Worm (Caenorhabditis elegans) whole organism, L1 larva: ENCODE measurements around the gene ndx-3.

ENCODE experiments used
- C04F5.9 ChIP-seq: sonication (generic microtip); optimal IDR thresholded peaks from 2 replicates; lab custom pipeline; 2016; ENCODE audit warnings: missing genetic modification characterization, missing compliant biosample characterization
- C16A3.4 ChIP-seq: fragments of 150-350 bp; optimal IDR thresholded peaks from 2 replicates; lab custom pipeline; 2014; ENCODE audit warnings: missing biosample characterization, missing genetic modification characterization
- F16B12.6 ChIP-seq: fragments of 150-350 bp; optimal IDR thresholded peaks from 2 replicates; lab custom pipeline; 2014; ENCODE audit warnings: missing biosample characterization, missing genetic modification characterization
- aly-2 ChIP-seq: fragments of 150-350 bp; optimal IDR thresholded peaks from 2 replicates; lab custom pipeline; 2014; ENCODE audit warnings: missing biosample characterization, missing genetic modification characterization
- ama-1 ChIP-seq: fragments of 150-350 bp; optimal IDR thresholded peaks from 2 replicates; lab custom pipeline; 2014
- blmp-1 ChIP-seq: fragments of 150-350 bp; optimal IDR thresholded peaks from 2 replicates; lab custom pipeline; 2014; ENCODE audit warnings: missing biosample characterization, missing genetic modification characterization
- ceh-8 ChIP-seq: fragments of 200-800 bp; sonication (Bioruptor generic); optimal IDR thresholded peaks from 2 replicates; lab custom pipeline; 2018; ENCODE audit warnings: mild to moderate bottlenecking, missing genetic modification characterization, moderate library complexity, missing compliant biosample characterization
- ceh-88 ChIP-seq: fragments of 200-800 bp; sonication (Bioruptor generic); IDR thresholded peaks from 2 replicates; pipeline ENCODE4 v1.3.6; 2022; ENCODE audit warnings: missing genetic modification characterization, missing compliant biosample characterization
- ces-1 ChIP-seq: fragments of 150-350 bp; optimal IDR thresholded peaks from 2 replicates; lab custom pipeline; 2014; ENCODE audit warnings: missing biosample characterization, missing genetic modification reagents, missing genetic modification characterization
- dpl-1 ChIP-seq, 3 experiments: fragments of 150-350 bp in 2 of 3; sonication (generic microtip) in 1 of 3; optimal IDR thresholded peaks; 2 replicates each; lab custom pipeline; 2014 to 2017; ENCODE audit warnings: missing biosample characterization in 3 of 3, missing genetic modification characterization in 3 of 3, missing genetic modification reagents in 3 of 3
- efl-1 ChIP-seq, 4 experiments: fragments of 150-350 bp; optimal IDR thresholded peaks in 3 of 4; peaks in 1 of 4; 1 replicate in 1 of 4; 2 replicates in 3 of 4; lab custom pipeline; 2014; ENCODE audit warnings: missing biosample characterization in 2 of 4, missing genetic modification characterization in 2 of 4, missing genetic modification reagents in 2 of 4
- efl-3 ChIP-seq: fragments of 200-800 bp; sonication (Bioruptor generic); optimal IDR thresholded peaks from 2 replicates; lab custom pipeline; 2018; ENCODE audit warnings: mild to moderate bottlenecking, missing genetic modification characterization, missing compliant biosample characterization
- elt-2 ChIP-seq: sonication (generic microtip); optimal IDR thresholded peaks from 2 replicates; lab custom pipeline; 2016; ENCODE audit warnings: missing genetic modification characterization, mild to moderate bottlenecking, inconsistent platforms, missing compliant biosample characterization, missing genetic modification reagents
- fkh-8 ChIP-seq: sonication (generic microtip); optimal IDR thresholded peaks from 2 replicates; lab custom pipeline; 2016; ENCODE audit warnings: mild to moderate bottlenecking, missing genetic modification characterization, missing compliant biosample characterization
- grh-1 ChIP-seq: fragments of 200-800 bp; sonication (Bioruptor generic); IDR thresholded peaks from 2 replicates; pipeline ENCODE4 v1.3.6; 2022; ENCODE audit warnings: missing genetic modification reagents, missing genetic modification characterization, missing compliant biosample characterization
- hpl-2 ChIP-seq: fragments of 150-350 bp; optimal IDR thresholded peaks from 2 replicates; lab custom pipeline; 2014; ENCODE audit warnings: missing biosample characterization, missing genetic modification reagents, missing genetic modification characterization
- isw-1 ChIP-seq: fragments of 200-800 bp; sonication (Bioruptor generic); IDR thresholded peaks from 2 replicates; pipeline ENCODE4 v1.3.6; 2022; ENCODE audit warnings: missing genetic modification characterization, missing compliant biosample characterization
- jun-1 ChIP-seq: fragments of 150-350 bp; optimal IDR thresholded peaks from 2 replicates; lab custom pipeline; 2014; ENCODE audit warnings: missing biosample characterization, missing genetic modification reagents, missing genetic modification characterization
- lin-13 ChIP-seq: fragments of 150-350 bp; optimal IDR thresholded peaks from 2 replicates; lab custom pipeline; 2014; ENCODE audit warnings: missing biosample characterization, missing genetic modification reagents, missing genetic modification characterization
- lin-15B ChIP-seq: fragments of 150-350 bp; sonication (generic microtip); optimal IDR thresholded peaks from 3 replicates; lab custom pipeline; 2014; ENCODE audit warnings: missing biosample characterization, missing genetic modification characterization
- lin-35 ChIP-seq, 2 experiments: fragments of 150-350 bp; optimal IDR thresholded peaks; 2 replicates each; lab custom pipeline; 2014; ENCODE audit warnings: missing biosample characterization in 2 of 2, missing genetic modification characterization in 2 of 2, missing genetic modification reagents in 2 of 2
- lin-39 ChIP-seq: fragments of 150-350 bp; optimal IDR thresholded peaks from 2 replicates; lab custom pipeline; 2014; ENCODE audit warnings: missing biosample characterization, missing genetic modification reagents, missing genetic modification characterization
- lsy-2 ChIP-seq, 2 experiments: fragments of 150-350 bp; optimal IDR thresholded peaks; 2 replicates each; lab custom pipeline; 2014; ENCODE audit warnings: missing biosample characterization in 2 of 2, missing genetic modification characterization in 2 of 2
- mep-1 ChIP-seq: fragments of 150-350 bp; optimal IDR thresholded peaks from 2 replicates; lab custom pipeline; 2014; ENCODE audit warnings: missing biosample characterization, missing genetic modification characterization
- nhr-237 ChIP-seq: fragments of 150-350 bp; optimal IDR thresholded peaks from 2 replicates; lab custom pipeline; 2014; ENCODE audit warnings: missing biosample characterization, missing genetic modification characterization
- nhr-28 ChIP-seq: fragments of 150-350 bp; optimal IDR thresholded peaks from 2 replicates; lab custom pipeline; 2014; ENCODE audit warnings: missing biosample characterization, missing genetic modification characterization
- nhr-71 ChIP-seq: sonication (generic microtip); optimal IDR thresholded peaks from 2 replicates; lab custom pipeline; 2016; ENCODE audit warnings: mild to moderate bottlenecking, missing genetic modification characterization, moderate library complexity, missing compliant biosample characterization
- nhr-84 ChIP-seq: sonication (generic microtip); optimal IDR thresholded peaks from 2 replicates; lab custom pipeline; 2017; ENCODE audit warnings: missing biosample characterization, missing genetic modification characterization
- nhr-85 ChIP-seq: sonication (generic microtip); peaks from one replicate; lab custom pipeline; 2016; ENCODE audit warnings: missing genetic modification characterization, inconsistent platforms, missing compliant biosample characterization
- nhr-90 ChIP-seq: sonication (generic microtip); optimal IDR thresholded peaks from 2 replicates; lab custom pipeline; 2016; ENCODE audit warnings: mild to moderate bottlenecking, missing genetic modification characterization, missing compliant biosample characterization; ENCODE audit not compliant: poor library complexity
- pqm-1 ChIP-seq: sonication (generic microtip); optimal IDR thresholded peaks from 3 replicates; lab custom pipeline; 2017; ENCODE audit warnings: missing biosample characterization, missing genetic modification characterization
- rnt-1 ChIP-seq: sonication (generic microtip); optimal IDR thresholded peaks from 2 replicates; lab custom pipeline; 2016; ENCODE audit warnings: mild to moderate bottlenecking, missing genetic modification characterization, moderate library complexity, missing compliant biosample characterization
- skn-1 ChIP-seq: fragments of 150-350 bp; optimal IDR thresholded peaks from 2 replicates; lab custom pipeline; 2014; ENCODE audit warnings: missing biosample characterization, missing genetic modification characterization
- snu-23 ChIP-seq: sonication (generic microtip); optimal IDR thresholded peaks from 2 replicates; lab custom pipeline; 2016; ENCODE audit warnings: missing genetic modification characterization, missing compliant biosample characterization
- sox-4 ChIP-seq: sonication (generic microtip); optimal IDR thresholded peaks from 2 replicates; lab custom pipeline; 2016; ENCODE audit warnings: missing genetic modification characterization, missing compliant biosample characterization
- tlp-1 ChIP-seq: fragments of 150-350 bp; optimal IDR thresholded peaks from 2 replicates; lab custom pipeline; 2014; ENCODE audit warnings: missing biosample characterization, missing genetic modification characterization
- unc-130 ChIP-seq: fragments of 150-350 bp; optimal IDR thresholded peaks from 2 replicates; lab custom pipeline; 2017; ENCODE audit warnings: missing biosample characterization, missing genetic modification characterization, inconsistent platforms
- unc-30 ChIP-seq: sonication (generic microtip); optimal IDR thresholded peaks from 2 replicates; lab custom pipeline; 2017; ENCODE audit warnings: missing biosample characterization, missing genetic modification characterization
- unc-62 ChIP-seq: fragments of 150-350 bp; optimal IDR thresholded peaks from 2 replicates; lab custom pipeline; 2014; ENCODE audit warnings: missing biosample characterization, missing genetic modification reagents, missing genetic modification characterization
- zip-4 ChIP-seq: fragments of 200-800 bp; sonication (Bioruptor generic); optimal IDR thresholded peaks from 2 replicates; lab custom pipeline; 2018; ENCODE audit warnings: mild to moderate bottlenecking, missing genetic modification characterization, moderate library complexity, missing compliant biosample characterization

The ndx-3 gene

ce11 chrII:4945695-4946094 lies 7.7 kb upstream of the ndx-3 start, which contains the start of the genes gldi-11 and ZK546.2:
Gene gldi-11 (minus strand): TSS chrII:4945789.
Gene ZK546.2 (plus strand): TSS chrII:4946027.
- TF ChIP-seq unc-62: no peak
- no peak for TF ChIP-seq rnt-1
- TF ChIP-seq aly-2 (tag; lab: Kevin White, UChicago): no peak
- TF ChIP-seq skn-1: peak; percentile 5
- TF ChIP-seq lin-35 (GFP tag; optimal IDR thresholded peaks at IDR 0.05; lab: Kevin White, UChicago): peak in 1 of 2 experiments; percentile 31
- TF ChIP-seq lin-13 (GFP tag; lab: Kevin White, UChicago): no peak
- TF ChIP-seq elt-2 (tag; lab: Kevin White, UChicago): peak; percentile 1
- no peak for TF ChIP-seq grh-1 (GFP tag; lab: Robert Waterston, UW)
- TF ChIP-seq efl-1 (optimal IDR thresholded peaks at IDR 0.05; lab: Kevin White, UChicago): no peak
- TF ChIP-seq efl-1 (GFP tag; optimal IDR thresholded peaks at IDR 0.05 in 1 of 2; lab: Kevin White, UChicago): peak in 1 of 2 experiments; percentile 89
- TF ChIP-seq lsy-2 (tag; optimal IDR thresholded peaks at IDR 0.05; lab: Kevin White, UChicago): peak in 1 of 2 experiments; percentile 46
- TF ChIP-seq lin-39 (tag; lab: Kevin White, UChicago): no peak
- peak in 1 of 3 experiments; percentile 14 for TF ChIP-seq dpl-1 (GFP tag; optimal IDR thresholded peaks at IDR 0.05; lab: Kevin White, UChicago)
- peak; percentile 11 for TF ChIP-seq F16B12.6 (tag; lab: Kevin White, UChicago)
- TF ChIP-seq nhr-90 (tag; lab: Kevin White, UChicago): peak; percentile 1

DNA sequence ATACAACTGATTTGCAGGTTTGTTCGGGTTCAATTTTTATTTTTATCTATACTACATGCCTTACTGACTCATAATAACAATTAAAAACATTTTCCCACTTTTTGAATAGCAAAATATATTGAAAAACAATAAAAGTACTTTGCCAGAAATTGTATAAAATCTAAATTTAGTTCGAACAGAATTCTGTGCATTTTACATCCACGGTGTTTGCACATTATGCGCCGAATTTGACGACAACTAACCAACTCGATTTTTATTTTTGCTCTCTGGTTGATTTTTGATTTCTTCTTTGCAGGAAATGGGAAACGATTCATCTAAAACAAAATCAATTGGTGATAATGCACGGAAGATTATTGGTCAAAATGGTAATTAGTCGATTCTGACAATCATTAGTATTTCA lies 6.6 kb upstream of the ndx-3 start:
- no peak for TF ChIP-seq unc-30 (tag; lab: Kevin White, UChicago)
- TF ChIP-seq unc-130 (tag; lab: Kevin White, UChicago): no peak
- no peak for TF ChIP-seq blmp-1 (tag; lab: Kevin White, UChicago)
- no peak for TF ChIP-seq lin-15B (tag; lab: Kevin White, UChicago)
- peak; percentile 38 for TF ChIP-seq mep-1 (tag; lab: Kevin White, UChicago)
- TF ChIP-seq isw-1 (GFP tag; lab: Robert Waterston, UW): no peak
- TF ChIP-seq ama-1 (lab: Kevin White, UChicago): no peak
- TF ChIP-seq nhr-28 (tag; lab: Kevin White, UChicago): no peak
- no peak for TF ChIP-seq efl-3 (GFP tag; lab: Kevin White, UChicago)
- TF ChIP-seq zip-4 (GFP tag; lab: Kevin White, UChicago): no peak
- peak; percentile 6 for TF ChIP-seq nhr-71
- peak; percentile 12 for TF ChIP-seq rnt-1
- no peak for TF ChIP-seq sox-4 (tag; lab: Kevin White, UChicago)
- TF ChIP-seq C04F5.9 (tag; lab: Kevin White, UChicago): no peak
- TF ChIP-seq nhr-84: no peak
- TF ChIP-seq elt-2 (tag; lab: Kevin White, UChicago): no peak
- TF ChIP-seq dpl-1 (GFP tag; optimal IDR thresholded peaks at IDR 0.05; lab: Kevin White, UChicago): peak in 2 of 3 experiments; percentile 39 to 40
- peak; percentile 84 for TF ChIP-seq F16B12.6 (tag; lab: Kevin White, UChicago)
- peak; percentile 16 for TF ChIP-seq skn-1
- TF ChIP-seq unc-62: no peak
- no peak for TF ChIP-seq jun-1
- peak; percentile 40 for TF ChIP-seq snu-23
- TF ChIP-seq ceh-88: no peak
- no peak for TF ChIP-seq pqm-1 (tag; lab: Kevin White, UChicago)
- TF ChIP-seq hpl-2 (GFP tag; lab: Kevin White, UChicago): no peak
- TF ChIP-seq nhr-90 (tag; lab: Kevin White, UChicago): no peak
- no peak for TF ChIP-seq fkh-8 (tag; lab: Kevin White, UChicago)
- TF ChIP-seq C16A3.4 (tag; lab: Kevin White, UChicago): no peak
- no peak for TF ChIP-seq nhr-237 (tag; lab: Kevin White, UChicago)
- no peak for TF ChIP-seq tlp-1
- no peak for TF ChIP-seq ces-1 (GFP tag; lab: Kevin White, UChicago)
- peak in 1 of 2 experiments; percentile 41 for TF ChIP-seq lsy-2 (tag; optimal IDR thresholded peaks at IDR 0.05; lab: Kevin White, UChicago)
- peak; percentile 23 to 37 for TF ChIP-seq lin-35 (GFP tag; optimal IDR thresholded peaks at IDR 0.05; lab: Kevin White, UChicago)
- peak; percentile 31 to 43 for TF ChIP-seq efl-1 (optimal IDR thresholded peaks at IDR 0.05; lab: Kevin White, UChicago)
- peak; percentile 49 to 88 for TF ChIP-seq efl-1 (GFP tag; optimal IDR thresholded peaks at IDR 0.05 in 1 of 2; lab: Kevin White, UChicago)

- TF ChIP-seq aly-2 (tag; lab: Kevin White, UChicago) (no peak), nhr-85 (tag; lab: Kevin White, UChicago) (peak; percentile 59), ceh-8 (GFP tag; lab: Kevin White, UChicago) (no peak), elt-2 (tag; lab: Kevin White, UChicago) (peak; percentile 7)
Observed at ce11 chrII:4948118-4948517, 5.3 kb upstream of the ndx-3 start.
